Worm (Caenorhabditis elegans) whole organism, L4 larva: ENCODE measurements around the gene srz-95.
A peak's percentile ranks its signal among the peaks of the same experiment; 100 is the strongest.

Source experiments
- F10B5.3 ChIP-seq: sonication (generic microtip); optimal IDR thresholded peaks from 2 replicates; lab custom pipeline; 2016; ENCODE audit warnings: mild to moderate bottlenecking, missing genetic modification characterization, missing compliant biosample characterization
- F26F4.8 ChIP-seq: fragments of 200-800 bp; sonication (Bioruptor generic); conservative IDR thresholded peaks from 2 replicates; pipeline ENCODE4 v1.3.6; 2022; ENCODE audit warnings: missing genetic modification characterization, missing compliant biosample characterization
- F49E8.2 ChIP-seq: sonication (generic microtip); optimal IDR thresholded peaks from 2 replicates; lab custom pipeline; 2016; ENCODE audit warnings: missing compliant biosample characterization, mild to moderate bottlenecking, missing genetic modification characterization, borderline replicate concordance
- T26A8.4 ChIP-seq: fragments of 200-800 bp; sonication (Bioruptor generic); IDR thresholded peaks from 2 replicates; pipeline ENCODE4 v1.3.6; 2022; ENCODE audit warnings: missing genetic modification characterization, missing compliant biosample characterization
- aha-1 ChIP-seq: fragments of 150-350 bp; peaks from one replicate; lab custom pipeline; 2014; ENCODE audit warnings: missing biosample characterization, missing genetic modification characterization
- ceh-20 ChIP-seq: fragments of 200-800 bp; sonication (Bioruptor generic); IDR thresholded peaks from 2 replicates; pipeline ENCODE4 v1.3.6; 2022; ENCODE audit warnings: missing genetic modification reagents, missing genetic modification characterization, missing compliant biosample characterization
- ceh-62 ChIP-seq: sonication (generic microtip); optimal IDR thresholded peaks from 2 replicates; lab custom pipeline; 2017; ENCODE audit warnings: missing biosample characterization, missing genetic modification characterization
- ceh-82 ChIP-seq: sonication (generic microtip); optimal IDR thresholded peaks from 2 replicates; lab custom pipeline; 2017; ENCODE audit warnings: missing biosample characterization, missing genetic modification characterization
- daf-12 ChIP-seq: fragments of 150-350 bp; optimal IDR thresholded peaks from 2 replicates; lab custom pipeline; 2014; ENCODE audit warnings: missing biosample characterization, missing genetic modification reagents, missing genetic modification characterization
- daf-16 ChIP-seq, 3 experiments: sonication (generic microtip); optimal IDR thresholded peaks; 2 replicates each; lab custom pipeline; 2016 to 2017; ENCODE audit warnings: missing genetic modification characterization in 3 of 3, missing genetic modification reagents in 3 of 3, mild to moderate bottlenecking in 2 of 3, missing compliant biosample characterization in 2 of 3, missing biosample characterization in 1 of 3, moderate library complexity in 1 of 3
- daf-8 ChIP-seq: fragments of 200-800 bp; sonication (Bioruptor generic); IDR thresholded peaks from 2 replicates; pipeline ENCODE4 v1.3.6; 2022; ENCODE audit warnings: missing genetic modification characterization, missing compliant biosample characterization
- dmd-6 ChIP-seq: fragments of 200-800 bp; sonication (Bioruptor generic); IDR thresholded peaks from 2 replicates; pipeline ENCODE4 v1.3.6; 2022; ENCODE audit warnings: missing genetic modification reagents, missing genetic modification characterization, missing compliant biosample characterization
- dmd-9 ChIP-seq: fragments of 200-800 bp; sonication (Bioruptor generic); IDR thresholded peaks from 2 replicates; pipeline ENCODE4 v1.3.6; 2022; ENCODE audit warnings: missing genetic modification reagents, missing genetic modification characterization, missing compliant biosample characterization
- egl-43 ChIP-seq: fragments of 200-800 bp; sonication (Bioruptor generic); IDR thresholded peaks from 2 replicates; pipeline ENCODE4 v1.3.6; 2022; ENCODE audit warnings: missing genetic modification reagents, missing genetic modification characterization, missing compliant biosample characterization
- fkh-10 ChIP-seq: fragments of 150-350 bp; optimal IDR thresholded peaks from 2 replicates; lab custom pipeline; 2014; ENCODE audit warnings: missing biosample characterization, missing genetic modification reagents, missing genetic modification characterization
- fos-1 ChIP-seq: fragments of 150-350 bp; optimal IDR thresholded peaks from 2 replicates; lab custom pipeline; 2014; ENCODE audit warnings: missing biosample characterization, missing genetic modification characterization
- hlh-11 ChIP-seq: fragments of 200-800 bp; sonication (Bioruptor generic); optimal IDR thresholded peaks from 2 replicates; lab custom pipeline; 2018; ENCODE audit warnings: mild to moderate bottlenecking, missing genetic modification characterization, missing compliant biosample characterization
- hlh-30 ChIP-seq: sonication (generic microtip); optimal IDR thresholded peaks from 2 replicates; lab custom pipeline; 2017; ENCODE audit warnings: antibody characterized with exemption, mild to moderate bottlenecking, missing genetic modification characterization, missing compliant biosample characterization; ENCODE audit not compliant: insufficient read depth
- hmg-1.1 ChIP-seq: fragments of 200-800 bp; sonication (Bioruptor generic); IDR thresholded peaks from 2 replicates; pipeline ENCODE4 v1.3.6; 2022; ENCODE audit warnings: missing genetic modification reagents, missing genetic modification characterization, missing compliant biosample characterization
- jun-1 ChIP-seq: fragments of 150-350 bp; optimal IDR thresholded peaks from 2 replicates; lab custom pipeline; 2014; ENCODE audit warnings: missing biosample characterization, missing genetic modification reagents, missing genetic modification characterization
- lin-1 ChIP-seq: fragments of 200-800 bp; sonication (Bioruptor generic); IDR thresholded peaks from 2 replicates; pipeline ENCODE4 v1.3.6; 2022; ENCODE audit warnings: missing genetic modification reagents, missing genetic modification characterization, missing compliant biosample characterization
- lin-13 ChIP-seq: fragments of 150-350 bp; optimal IDR thresholded peaks from 2 replicates; lab custom pipeline; 2014; ENCODE audit warnings: missing biosample characterization, missing genetic modification reagents, missing genetic modification characterization
- lin-29 ChIP-seq: fragments of 200-800 bp; sonication (Bioruptor generic); IDR thresholded peaks from 2 replicates; pipeline ENCODE4 v1.3.6; 2022; ENCODE audit warnings: missing genetic modification reagents, missing genetic modification characterization, missing compliant biosample characterization
- lir-3 ChIP-seq: sonication (generic microtip); optimal IDR thresholded peaks from 2 replicates; lab custom pipeline; 2016; ENCODE audit warnings: mild to moderate bottlenecking, missing genetic modification characterization, missing compliant biosample characterization
- madf-5 ChIP-seq, 2 experiments: fragments of 200-800 bp; sonication (Bioruptor generic); IDR thresholded peaks; 2 replicates each; pipeline ENCODE4 v1.3.6; 2022; ENCODE audit warnings: missing compliant biosample characterization in 2 of 2, missing genetic modification characterization in 2 of 2
- madf-9 ChIP-seq: fragments of 200-800 bp; sonication (Bioruptor generic); conservative IDR thresholded peaks from 2 replicates; pipeline ENCODE4 v1.3.6; 2022; ENCODE audit warnings: missing genetic modification reagents, missing genetic modification characterization, missing compliant biosample characterization
- mxl-2 ChIP-seq: fragments of 200-800 bp; sonication (Bioruptor generic); conservative IDR thresholded peaks from 2 replicates; pipeline ENCODE4 v1.3.6; 2022; ENCODE audit warnings: missing genetic modification reagents, missing genetic modification characterization, missing compliant biosample characterization
- nhr-102 ChIP-seq: sonication (generic microtip); optimal IDR thresholded peaks from 2 replicates; lab custom pipeline; 2016; ENCODE audit warnings: mild to moderate bottlenecking, missing genetic modification characterization, moderate library complexity, missing compliant biosample characterization
- nhr-11 ChIP-seq: fragments of 150-350 bp; optimal IDR thresholded peaks from 2 replicates; lab custom pipeline; 2014; ENCODE audit warnings: missing biosample characterization, missing genetic modification characterization
- nhr-28 ChIP-seq: fragments of 150-350 bp; optimal IDR thresholded peaks from 2 replicates; lab custom pipeline; 2014; ENCODE audit warnings: missing biosample characterization, missing genetic modification characterization
- nhr-42 ChIP-seq: fragments of 200-800 bp; sonication (Bioruptor generic); IDR thresholded peaks from 2 replicates; pipeline ENCODE4 v1.3.6; 2022; ENCODE audit warnings: missing genetic modification characterization, missing compliant biosample characterization
- nhr-48 ChIP-seq: sonication (generic microtip); optimal IDR thresholded peaks from 2 replicates; lab custom pipeline; 2016; ENCODE audit warnings: mild to moderate bottlenecking, missing genetic modification characterization, missing compliant biosample characterization
- pha-4 ChIP-seq, 2 experiments: fragments of 150-350 bp in 1 of 2; fragments of 200-800 bp in 1 of 2; sonication (Bioruptor generic) in 1 of 2; IDR thresholded peaks in 1 of 2; optimal IDR thresholded peaks in 1 of 2; 2 replicates each; pipeline versions ENCODE4 v1.3.6 to Lab custom; 2014 to 2022; ENCODE audit warnings: missing genetic modification characterization in 2 of 2, missing genetic modification reagents in 2 of 2, missing biosample characterization in 1 of 2, missing compliant biosample characterization in 1 of 2
- pqm-1 ChIP-seq: sonication (generic microtip); optimal IDR thresholded peaks from 2 replicates; lab custom pipeline; 2017; ENCODE audit warnings: missing biosample characterization, missing genetic modification characterization
- skn-1 ChIP-seq: fragments of 150-350 bp; optimal IDR thresholded peaks from 2 replicates; lab custom pipeline; 2014; ENCODE audit warnings: missing biosample characterization, missing genetic modification characterization
- unc-62 ChIP-seq, 3 experiments: fragments of 150-350 bp in 1 of 3; sonication (generic microtip); optimal IDR thresholded peaks in 2 of 3; peaks in 1 of 3; 1 replicate in 1 of 3; 2 replicates in 2 of 3; lab custom pipeline; 2014 to 2017; ENCODE audit warnings: missing biosample characterization in 3 of 3, missing genetic modification characterization in 3 of 3, missing genetic modification reagents in 3 of 3, missing genotype in 1 of 3
- zip-11 ChIP-seq: fragments of 200-800 bp; sonication (Bioruptor generic); IDR thresholded peaks from 2 replicates; pipeline ENCODE4 v1.3.6; 2022; ENCODE audit warnings: missing genetic modification characterization, missing compliant biosample characterization
- ztf-7 ChIP-seq: fragments of 150-350 bp; optimal IDR thresholded peaks from 2 replicates; lab custom pipeline; 2014; ENCODE audit warnings: missing biosample characterization, missing genetic modification characterization

srz-95 gene

DNA sequence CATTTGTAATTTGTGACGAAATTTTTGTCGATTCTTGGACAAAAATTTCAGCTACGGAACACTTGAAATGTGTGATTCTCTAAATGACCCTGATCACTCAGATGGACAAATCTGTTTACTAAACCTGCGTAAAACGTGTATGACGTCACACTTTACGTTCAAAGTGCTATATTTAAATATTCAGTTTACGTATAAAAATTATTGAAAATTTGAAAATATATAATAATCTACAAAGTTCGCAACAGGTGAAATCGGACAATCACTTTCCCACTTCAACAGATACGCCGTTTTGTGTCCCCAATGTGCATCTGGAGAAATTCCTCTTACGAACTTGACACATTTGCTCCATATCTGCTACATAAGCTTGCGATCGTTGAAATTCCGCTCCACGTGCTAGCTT lies 13.4 kb downstream of the srz-95 start, which contains the start of gene srh-131:
Gene srh-131 (plus strand): TSS at position 301 of the 400 bp plus-strand sequence.
- TF ChIP-seq jun-1 (tag; lab: Kevin White, UChicago) = no peak
- no peak for TF ChIP-seq lin-13 (GFP tag; lab: Kevin White, UChicago)
- TF ChIP-seq pqm-1 (tag; lab: Kevin White, UChicago) = no peak
- TF ChIP-seq T26A8.4 = no peak
- TF ChIP-seq nhr-11 (tag; lab: Kevin White, UChicago) = no peak
- no peak for TF ChIP-seq ceh-62
- no peak for TF ChIP-seq skn-1 (tag; lab: Kevin White, UChicago)
- TF ChIP-seq fkh-10 (GFP tag; lab: Kevin White, UChicago) = no peak
- no peak for TF ChIP-seq fos-1 (tag; lab: Kevin White, UChicago)
- no peak for TF ChIP-seq ceh-82
- no peak for TF ChIP-seq F26F4.8 (GFP tag; lab: Robert Waterston, UW)
- TF ChIP-seq daf-16 (GFP tag; optimal IDR thresholded peaks at IDR 0.05; lab: Kevin White, UChicago) = no peak
- no peak for TF ChIP-seq daf-16 (tag; optimal IDR thresholded peaks at IDR 0.05; lab: Kevin White, UChicago)
- no peak for TF ChIP-seq mxl-2 (GFP tag; lab: Robert Waterston, UW)
- TF ChIP-seq dmd-9 = no peak
- TF ChIP-seq pha-4 (GFP tag; IDR thresholded peaks at IDR 0.05; lab: Robert Waterston, UW) = no peak
- TF ChIP-seq pha-4 (tag; optimal IDR thresholded peaks at IDR 0.05; lab: Kevin White, UChicago) = no peak
- no peak for TF ChIP-seq daf-8 (GFP tag; lab: Robert Waterston, UW)
- no peak for TF ChIP-seq nhr-28 (tag; lab: Kevin White, UChicago)
- TF ChIP-seq aha-1 (tag; lab: Kevin White, UChicago) = no peak

ce11 chrV:17008302-17008701 lies 16.5 kb downstream of the srz-95 start, which contains the start of gene sri-69:
sri-69 (minus strand) TSS chrV:17008402.
- TF ChIP-seq unc-62 (GFP tag; optimal IDR thresholded peaks at IDR 0.05 in 1 of 2; lab: Kevin White, UChicago) (peak in 1 of 2 experiments; percentile 21), unc-62 (tag; optimal IDR thresholded peaks at IDR 0.05; lab: Kevin White, UChicago) (no peak), egl-43 (GFP tag; lab: Robert Waterston, UW) (no peak)
- TF ChIP-seq, all 104 proteins: peak for 1

DNA sequence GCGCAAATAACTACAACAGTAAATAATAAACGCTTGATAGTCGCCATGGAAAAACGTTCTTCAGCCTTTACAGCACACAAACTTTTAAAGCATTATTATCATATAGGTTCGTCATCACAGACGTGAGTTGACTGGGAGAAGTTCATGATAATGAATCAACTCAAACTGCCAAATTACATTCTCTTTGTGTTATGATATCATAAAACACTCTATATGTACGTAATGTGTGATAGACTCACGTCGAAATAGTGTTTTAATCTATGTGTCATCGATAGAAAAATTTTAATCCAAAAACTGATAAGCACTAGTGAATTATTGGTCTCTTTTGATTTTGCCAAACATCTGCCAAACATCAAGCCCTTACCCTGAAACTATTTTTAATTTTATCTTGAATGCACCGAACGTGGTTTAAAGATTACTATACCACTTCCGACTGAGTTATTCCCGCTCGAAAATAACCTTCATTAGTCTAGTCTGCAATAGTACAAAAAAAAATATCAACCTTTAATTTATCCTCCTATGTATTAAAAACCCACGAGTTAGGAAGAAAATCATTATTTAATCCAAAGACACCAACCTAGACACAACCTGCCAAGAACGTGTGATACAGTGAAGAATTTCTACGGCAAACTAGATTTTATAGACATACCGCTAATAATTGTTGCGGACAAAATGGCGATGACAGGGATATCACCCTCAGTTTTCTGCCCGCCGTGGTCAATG lies 17.7 kb downstream of the srz-95 start, which contains the start of the genes clc-12 and clec-240:
Gene clc-12 (minus strand): TSS at position 47 of the 723 bp plus-strand sequence.
Gene clec-240 (plus strand): TSS at position 673 of the 723 bp plus-strand sequence.
- TF ChIP-seq unc-62 (GFP tag; optimal IDR thresholded peaks at IDR 0.05 in 1 of 2; lab: Kevin White, UChicago) (peak in 1 of 2 experiments; percentile 26), unc-62 (tag; optimal IDR thresholded peaks at IDR 0.05; lab: Kevin White, UChicago) (no peak), lin-29 (GFP tag; lab: Robert Waterston, UW) (no peak), lin-1 (GFP tag; lab: Robert Waterston, UW) (no peak), zip-11 (no peak), nhr-28 (tag; lab: Kevin White, UChicago) (peak; percentile 15), ceh-20 (GFP tag; lab: Robert Waterston, UW) (no peak), madf-9 (GFP tag; lab: Robert Waterston, UW) (no peak), hlh-11 (tag; lab: Kevin White, UChicago) (no peak), pqm-1 (tag; lab: Kevin White, UChicago) (peak; percentile 14), F10B5.3 (no peak), hmg-1.1 (GFP tag; lab: Robert Waterston, UW) (no peak), daf-12 (no peak), F26F4.8 (GFP tag; lab: Robert Waterston, UW) (no peak), ztf-7 (tag; lab: Kevin White, UChicago) (no peak), nhr-102 (tag; lab: Kevin White, UChicago) (no peak), hlh-30 (tag; lab: Kevin White, UChicago) (no peak), nhr-48 (tag; lab: Kevin White, UChicago) (no peak), nhr-42 (GFP tag; lab: Robert Waterston, UW) (no peak), madf-5 (GFP tag; IDR thresholded peaks at IDR 0.05; lab: Robert Waterston, UW) (no peak), dmd-6 (GFP tag; lab: Robert Waterston, UW) (peak; percentile 47; the same call in 1 of the 2 replicates), lir-3 (tag; lab: Kevin White, UChicago) (no peak), F49E8.2 (tag; lab: Kevin White, UChicago) (no peak)
